Worm (Caenorhabditis elegans): Measurements from ENCODE around the gene sphr-1.

Gene sphr-1

ce11 chrV:9191406-9191805, at the start of gene sphr-1:
Gene sphr-1 (plus strand): TSS chrV:9191610.
- TF ChIP-seq ceh-83 (GFP tag; optimal IDR thresholded peaks at IDR 0.05) (no peak), flh-1 (GFP tag; optimal IDR thresholded peaks at IDR 0.05) (no peak), mls-2 (tag; optimal IDR thresholded peaks at IDR 0.05) (no peak), unc-120 (tag; optimal IDR thresholded peaks at IDR 0.05; ENCODE audit: poor library complexity, severe bottlenecking) (no peak), ces-1 (GFP tag; optimal IDR thresholded peaks at IDR 0.05) (no peak), tbx-8 (GFP tag; optimal IDR thresholded peaks at IDR 0.05) (no peak), nhr-12 (tag; optimal IDR thresholded peaks at IDR 0.05) (no peak), lsy-2 (tag; optimal IDR thresholded peaks at IDR 0.05) (no peak), unc-62 (GFP tag; optimal IDR thresholded peaks at IDR 0.05) (no peak), unc-39 (tag; optimal IDR thresholded peaks at IDR 0.05) (no peak), hlh-1 (tag; optimal IDR thresholded peaks at IDR 0.05) (no peak), blmp-1 (tag; optimal IDR thresholded peaks at IDR 0.05) (no peak), mab-5 (tag; optimal IDR thresholded peaks at IDR 0.05) (no peak), elt-3 (tag; optimal IDR thresholded peaks at IDR 0.05) (no peak), ceh-43 (GFP tag; optimal IDR thresholded peaks at IDR 0.05) (no peak), drap-1 (GFP tag; optimal IDR thresholded peaks at IDR 0.05) (no peak), ztf-11 (tag; optimal IDR thresholded peaks at IDR 0.05) (no peak), elt-1 (tag; optimal IDR thresholded peaks at IDR 0.05; ENCODE audit: borderline replicate concordance, insufficient read depth) (no peak), sptf-1 (tag; optimal IDR thresholded peaks at IDR 0.05) (no peak), sem-2 (GFP tag; optimal IDR thresholded peaks at IDR 0.05) (no peak)

- TF ChIP-seq nhr-2 (tag; optimal IDR thresholded peaks at IDR 0.05) = no peak
- no peak for TF ChIP-seq blmp-1 (tag; optimal IDR thresholded peaks at IDR 0.05)
- TF ChIP-seq tbx-8 (GFP tag; optimal IDR thresholded peaks at IDR 0.05) = no peak
- TF ChIP-seq nhr-237 (tag; optimal IDR thresholded peaks at IDR 0.05) = no peak
- TF ChIP-seq unc-120 (tag; optimal IDR thresholded peaks at IDR 0.05; ENCODE audit: poor library complexity, severe bottlenecking) = no peak
- no peak for TF ChIP-seq nhr-76 (tag; optimal IDR thresholded peaks at IDR 0.05)
- no peak for TF ChIP-seq ceh-39 (tag; optimal IDR thresholded peaks at IDR 0.05)
- TF ChIP-seq mab-5 (tag; optimal IDR thresholded peaks at IDR 0.05) = no peak
These were observed 47.5 kb upstream of the sphr-1 start for ce11 chrV:9143896-9144295.

- no peak for TF ChIP-seq ces-1 (GFP tag; optimal IDR thresholded peaks at IDR 0.05)
- TF ChIP-seq bed-3 (GFP tag; optimal IDR thresholded peaks at IDR 0.05) = no peak
- no peak for TF ChIP-seq nhr-237 (tag; optimal IDR thresholded peaks at IDR 0.05)
- no peak for TF ChIP-seq drap-1 (GFP tag; optimal IDR thresholded peaks at IDR 0.05)
- TF ChIP-seq cnd-1 (tag; optimal IDR thresholded peaks at IDR 0.05) = no peak
- no peak for TF ChIP-seq nhr-76 (tag; optimal IDR thresholded peaks at IDR 0.05)
- no peak for TF ChIP-seq sem-2 (GFP tag; optimal IDR thresholded peaks at IDR 0.05)
- TF ChIP-seq nhr-2 (tag; optimal IDR thresholded peaks at IDR 0.05) = no peak
- TF ChIP-seq nhr-12 (tag; optimal IDR thresholded peaks at IDR 0.05) = no peak
- TF ChIP-seq unc-62 (GFP tag; optimal IDR thresholded peaks at IDR 0.05) = no peak
- TF ChIP-seq lsy-2 (tag; optimal IDR thresholded peaks at IDR 0.05) = no peak
- no peak for TF ChIP-seq M03D4.4 (tag; optimal IDR thresholded peaks at IDR 0.05)
- no peak for TF ChIP-seq elt-1 (tag; optimal IDR thresholded peaks at IDR 0.05; ENCODE audit: borderline replicate concordance, insufficient read depth)
- TF ChIP-seq unc-39 (tag; optimal IDR thresholded peaks at IDR 0.05) = no peak
- no peak for TF ChIP-seq snpc-4 (tag; optimal IDR thresholded peaks at IDR 0.05)
These were observed 45.2 kb upstream of the sphr-1 start for ce11 chrV:9146196-9146595.

- peak; percentile 72 for TF ChIP-seq elt-1 (tag; optimal IDR thresholded peaks at IDR 0.05; ENCODE audit: borderline replicate concordance, insufficient read depth)
- no peak for TF ChIP-seq lsy-2 (tag; optimal IDR thresholded peaks at IDR 0.05)
- no peak for TF ChIP-seq drap-1 (GFP tag; optimal IDR thresholded peaks at IDR 0.05)
These were observed 44.4 kb upstream of the sphr-1 start, which contains the start of gene spl-2 for ce11 chrV:9146849-9147557. Gene spl-2 (minus strand): TSS chrV:9146899.

- no peak for TF ChIP-seq bed-3 (GFP tag; optimal IDR thresholded peaks at IDR 0.05)
- no peak for TF ChIP-seq M03D4.4 (tag; optimal IDR thresholded peaks at IDR 0.05)
- TF ChIP-seq mab-5 (tag; optimal IDR thresholded peaks at IDR 0.05) = no peak
- no peak for TF ChIP-seq ceh-83 (GFP tag; optimal IDR thresholded peaks at IDR 0.05)
- TF ChIP-seq lin-13 (tag; optimal IDR thresholded peaks at IDR 0.05) = no peak
These were observed 43.3 kb upstream of the sphr-1 start for ce11 chrV:9148151-9148550.

Data from whole organism, mixed stage, embryonic.